Fruit fly (Drosophila melanogaster): ENCODE measurements around the gene HBS1.
A peak's percentile ranks its signal among the peaks of the same experiment; 100 is the strongest.

The HBS1 gene

DNA sequence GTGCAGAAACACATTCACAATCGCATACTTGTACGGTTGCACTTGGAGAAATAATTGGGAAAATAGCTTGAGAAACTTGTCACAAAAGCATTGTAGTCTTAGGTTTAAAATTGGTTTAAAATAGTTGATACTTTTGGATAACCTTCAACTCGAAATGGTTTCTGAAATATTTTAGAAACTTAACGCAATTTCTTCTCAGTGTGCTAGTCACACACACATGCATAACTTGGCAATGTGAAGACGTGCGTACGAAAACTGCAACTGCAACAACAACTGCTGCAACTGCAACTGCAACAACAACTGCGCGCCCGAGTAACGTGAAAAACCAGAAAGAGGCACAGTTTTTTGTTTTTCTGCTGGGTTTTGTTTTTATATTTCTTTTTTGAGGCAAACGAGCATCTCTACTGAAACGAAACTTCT lies 21.1 kb upstream of the HBS1 start (continued):
- TF ChIP-seq CG6163 (GFP tag; IDR thresholded peaks at IDR 0.05) = peak; percentile 99
- peak; percentile 96 for TF ChIP-seq topi (GFP tag; optimal IDR thresholded peaks at IDR 0.05)
- TF ChIP-seq dac (GFP tag; optimal IDR thresholded peaks at IDR 0.05) = peak; percentile 95
- TF ChIP-seq Lpt (GFP tag; optimal IDR thresholded peaks at IDR 0.05) = peak; percentile 98
- peak; percentile 98 for TF ChIP-seq CG11762 (GFP tag; optimal IDR thresholded peaks at IDR 0.05; ENCODE audit: insufficient read depth)
- TF ChIP-seq fd59A (GFP tag; optimal IDR thresholded peaks at IDR 0.05) = peak; percentile 97
- peak; percentile 91 for TF ChIP-seq lz (GFP tag; optimal IDR thresholded peaks at IDR 0.05)
- peak; percentile 97 for TF ChIP-seq svp (GFP tag)

DNA sequence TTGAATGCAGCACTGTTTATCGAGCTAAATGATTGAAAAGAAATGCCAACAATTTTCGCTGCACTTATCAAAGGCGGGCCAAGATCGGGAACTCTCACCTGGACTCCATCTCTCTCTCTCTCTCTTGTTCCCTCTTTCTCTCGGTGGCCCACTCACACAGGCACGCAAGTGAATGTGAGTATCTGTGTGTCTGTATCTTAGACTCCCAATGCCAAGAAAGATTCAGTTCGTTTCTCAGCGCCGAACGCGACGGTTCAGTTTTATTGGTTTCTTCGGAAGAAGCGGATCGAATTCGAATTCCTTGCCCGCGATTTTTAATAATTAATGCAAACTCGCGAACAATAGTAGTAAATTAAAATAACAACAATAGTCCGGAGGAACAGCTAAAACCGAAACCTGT lies 20.4 kb upstream of the HBS1 start, which contains the start of gene Tmhs:
Tmhs (plus strand) TSS at position 222 of the 400 bp plus-strand sequence.
- TF ChIP-seq CG7368 (GFP tag; optimal IDR thresholded peaks at IDR 0.05) (no peak), CG3032 (tag; optimal IDR thresholded peaks at IDR 0.05) (no peak), CG11762 (GFP tag; optimal IDR thresholded peaks at IDR 0.05; ENCODE audit: insufficient read depth) (no peak), lz (GFP tag; optimal IDR thresholded peaks at IDR 0.05) (no peak), CG6163 (GFP tag; IDR thresholded peaks at IDR 0.05) (peak; percentile 34; the same call in 1 of the 3 replicates), Eip78C (GFP tag) (no peak), Sox15 (GFP tag; optimal IDR thresholded peaks at IDR 0.05) (no peak), OdsH (GFP tag; optimal IDR thresholded peaks at IDR 0.05) (no peak), eg (GFP tag; IDR thresholded peaks at IDR 0.05) (peak; percentile 45; the same call in 1 of the 3 replicates), CG6808 (GFP tag; optimal IDR thresholded peaks at IDR 0.05) (no peak)

DNA sequence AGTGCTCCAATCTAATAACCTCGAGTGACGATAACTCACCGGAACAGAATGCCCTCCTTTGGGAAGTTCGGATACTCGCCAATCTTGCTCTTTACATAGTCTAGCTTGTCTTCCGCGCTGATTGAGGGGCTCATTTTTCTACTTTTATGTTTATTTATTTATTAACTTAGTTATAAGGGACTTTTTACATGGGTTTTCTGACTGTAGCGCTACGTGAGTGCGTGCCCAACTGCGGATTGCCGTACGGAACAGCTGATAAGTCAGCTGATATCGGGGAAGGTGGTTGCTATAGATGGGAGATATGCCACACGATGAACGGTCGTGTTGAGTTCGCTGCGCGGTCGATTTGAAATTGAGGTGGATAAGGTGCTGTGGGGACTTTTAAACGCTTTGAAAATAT lies 19.6 kb upstream of the HBS1 start, which contains the start of gene Aprt:
Aprt (minus strand) TSS at position 368 of the 400 bp plus-strand sequence.
- TF ChIP-seq lz (GFP tag; optimal IDR thresholded peaks at IDR 0.05) (no peak), Lpt (GFP tag; optimal IDR thresholded peaks at IDR 0.05) (no peak), Ets21C (GFP tag; optimal IDR thresholded peaks at IDR 0.05) (no peak), topi (GFP tag; optimal IDR thresholded peaks at IDR 0.05) (no peak), Sox14 (GFP tag; optimal IDR thresholded peaks at IDR 0.05) (no peak), CG31627 (GFP tag; optimal IDR thresholded peaks at IDR 0.05) (no peak), fkh (GFP tag; optimal IDR thresholded peaks at IDR 0.05) (peak; percentile 29), Hr4 (GFP tag; optimal IDR thresholded peaks at IDR 0.05) (no peak), fd85E (GFP tag; optimal IDR thresholded peaks at IDR 0.05) (no peak), fd59A (GFP tag; optimal IDR thresholded peaks at IDR 0.05) (no peak), Hr38 (GFP tag; optimal IDR thresholded peaks at IDR 0.05) (no peak), dac (GFP tag; optimal IDR thresholded peaks at IDR 0.05) (no peak), CG6808 (GFP tag; optimal IDR thresholded peaks at IDR 0.05) (no peak), CG8632 (GFP tag; optimal IDR thresholded peaks at IDR 0.05) (no peak), Gug (GFP tag; IDR thresholded peaks at IDR 0.05) (no peak), Hr39 (GFP tag; optimal IDR thresholded peaks at IDR 0.05) (no peak), svp (GFP tag) (peak; percentile 90), CG3919 (GFP tag; optimal IDR thresholded peaks at IDR 0.05) (no peak), Eip78C (GFP tag) (peak; percentile 48), dsx (GFP tag; optimal IDR thresholded peaks at IDR 0.05; ENCODE audit: poor library complexity, severe bottlenecking) (peak; percentile 4), CG11294 (GFP tag; IDR thresholded peaks at IDR 0.05) (no peak), cyc (GFP tag; optimal IDR thresholded peaks at IDR 0.05) (no peak), CG1621 (tag; optimal IDR thresholded peaks at IDR 0.05) (peak; percentile 99)

DNA sequence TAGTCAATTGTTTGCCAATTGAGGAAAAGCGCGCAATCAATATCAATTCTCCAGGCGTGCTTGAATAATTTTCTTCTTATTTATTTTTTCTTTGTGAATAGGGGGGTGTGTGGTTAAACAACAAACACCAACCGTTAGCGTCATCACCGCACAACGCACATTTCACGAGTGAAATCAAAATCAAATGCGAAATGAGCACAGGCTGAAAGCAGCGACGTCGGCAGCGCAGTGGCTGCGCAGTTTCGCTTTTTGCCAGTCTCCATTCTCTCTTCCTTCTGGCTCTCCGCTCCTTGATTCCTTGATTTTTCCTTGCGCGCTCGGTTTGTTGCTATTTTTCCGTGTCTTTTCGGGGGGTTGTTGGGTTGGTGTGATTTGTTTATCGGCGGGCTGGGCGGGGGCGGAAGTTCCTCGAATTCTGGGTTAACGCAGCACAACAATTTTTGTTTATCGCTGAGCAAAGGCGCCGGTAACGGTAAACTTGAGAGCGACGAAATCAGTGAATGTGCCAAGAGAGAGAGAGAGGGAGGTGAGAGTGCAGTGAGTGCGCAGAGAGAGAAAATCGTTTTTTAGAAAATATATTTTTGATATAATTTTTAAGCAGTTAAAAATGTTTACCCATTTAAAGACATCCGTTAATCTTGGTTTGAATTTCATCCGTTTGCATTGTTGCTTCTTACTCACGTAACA lies 18.0 kb upstream of the HBS1 start, which contains the start of gene CG13937:
CG13937 (minus strand) TSS at position 174 of the 687 bp plus-strand sequence.
- TF ChIP-seq Eip78C (GFP tag) (peak; percentile 40), Ets21C (GFP tag; optimal IDR thresholded peaks at IDR 0.05) (no peak), fkh (GFP tag; optimal IDR thresholded peaks at IDR 0.05) (peak; percentile 11)

DNA sequence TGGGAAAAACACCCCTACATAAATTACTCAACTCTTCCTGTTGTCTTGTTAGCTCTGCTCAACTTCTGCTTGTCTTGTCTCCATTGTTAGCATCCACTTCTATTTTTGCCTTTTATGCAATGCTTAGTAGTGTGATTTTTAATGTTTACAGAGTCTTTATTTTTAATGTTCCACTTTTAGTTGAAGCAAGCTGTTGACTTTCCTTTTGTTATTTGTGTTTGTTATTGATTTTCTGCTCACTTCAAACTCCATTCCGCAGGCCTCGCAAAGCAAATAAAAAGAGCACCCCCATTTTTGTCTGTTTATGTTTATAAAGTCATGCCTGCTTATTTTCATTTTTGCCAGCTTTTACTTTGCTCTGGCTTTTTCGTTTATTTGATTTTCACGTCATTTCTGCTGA lies 16.9 kb upstream of the HBS1 start:
- TF ChIP-seq fkh (GFP tag; optimal IDR thresholded peaks at IDR 0.05) (peak; percentile 20), Hr39 (GFP tag; optimal IDR thresholded peaks at IDR 0.05) (no peak), Eip78C (GFP tag) (peak; percentile 51)

All from whole organism, prepupa.